Fruit fly (Drosophila melanogaster): Measurements from ENCODE around the gene CG42394.

Gene CG42394

dm6 chr3R:10826796-10827524 is 22.7 kb upstream of the CG42394 start, which contains the start of gene Cad86C (continued):
- TF ChIP-seq vfl (GFP tag; optimal IDR thresholded peaks at IDR 0.05) (no peak), tll (GFP tag; optimal IDR thresholded peaks at IDR 0.05) (no peak), ro (GFP tag; IDR thresholded peaks at IDR 0.05) (no peak), fru (optimal IDR thresholded peaks at IDR 0.05) (no peak), Doc3 (GFP tag; IDR thresholded peaks at IDR 0.05; ENCODE audit: partially characterized antibody) (0 out of 3 replicates have a peak, but pooled peaks have one; percentile 61), caup (GFP tag; optimal IDR thresholded peaks at IDR 0.05; ENCODE audit: severe bottlenecking) (no peak), dati (GFP tag; IDR thresholded peaks at IDR 0.05) (no peak), lmd (GFP tag; IDR thresholded peaks at IDR 0.05) (no peak), sima (GFP tag; optimal IDR thresholded peaks at IDR 0.05) (no peak), CG9817 (tag; optimal IDR thresholded peaks at IDR 0.05) (no peak), CG14965 (GFP tag; optimal IDR thresholded peaks at IDR 0.05; ENCODE audit: borderline replicate concordance) (no peak), cwo (GFP tag; optimal IDR thresholded peaks at IDR 0.05) (no peak), ci (GFP tag; IDR thresholded peaks at IDR 0.05) (no peak; the same call in 2 of the 3 replicates), CG8089 (GFP tag; optimal IDR thresholded peaks at IDR 0.05) (no peak), nerfin-2 (GFP tag; IDR thresholded peaks at IDR 0.05; ENCODE audit: partially characterized antibody) (peak; percentile 52; the same call in 1 of the 2 replicates), dpn (GFP tag; optimal IDR thresholded peaks at IDR 0.05) (no peak), exex (tag; optimal IDR thresholded peaks at IDR 0.05) (no peak), Usf (GFP tag; optimal IDR thresholded peaks at IDR 0.05) (no peak), MESR4 (GFP tag; optimal IDR thresholded peaks at IDR 0.05) (no peak), CG11695 (GFP tag; IDR thresholded peaks at IDR 0.05) (peak; percentile 38; the same call in 1 of the 3 replicates), Sox102F (GFP tag; optimal IDR thresholded peaks at IDR 0.05) (no peak), Hr3 (GFP tag; optimal IDR thresholded peaks at IDR 0.05) (no peak), CG18476 (GFP tag; optimal IDR thresholded peaks at IDR 0.05) (no peak), Bteb2 (GFP tag; optimal IDR thresholded peaks at IDR 0.05) (no peak), repo (GFP tag; optimal IDR thresholded peaks at IDR 0.05) (no peak), CG32767 (GFP tag; IDR thresholded peaks at IDR 0.05) (no peak), CG3838 (GFP tag; optimal IDR thresholded peaks at IDR 0.05) (no peak), YL-1 (GFP tag; optimal IDR thresholded peaks at IDR 0.05) (no peak), CG15479 (GFP tag; optimal IDR thresholded peaks at IDR 0.05) (no peak), CG9609 (GFP tag; optimal IDR thresholded peaks at IDR 0.05) (no peak), pzg (GFP tag; optimal IDR thresholded peaks at IDR 0.05) (no peak), ssp (GFP tag; IDR thresholded peaks at IDR 0.05) (no peak), Gsc (GFP tag; IDR thresholded peaks at IDR 0.05) (no peak), Eip74EF (GFP tag; optimal IDR thresholded peaks at IDR 0.05) (no peak), CG12155 (GFP tag; optimal IDR thresholded peaks at IDR 0.05) (no peak), CG17802 (tag; optimal IDR thresholded peaks at IDR 0.05) (no peak), pum (GFP tag; optimal IDR thresholded peaks at IDR 0.05) (no peak), CG1647 (GFP tag; optimal IDR thresholded peaks at IDR 0.05) (no peak), slp2 (GFP tag; optimal IDR thresholded peaks at IDR 0.05) (no peak), CG12236 (GFP tag; optimal IDR thresholded peaks at IDR 0.05) (no peak), Sox100B (GFP tag; optimal IDR thresholded peaks at IDR 0.05) (no peak), inv (GFP tag; IDR thresholded peaks at IDR 0.05; ENCODE audit: partially characterized antibody) (peak; percentile 29; the same call in 1 of the 2 replicates), sob (GFP tag; IDR thresholded peaks at IDR 0.05) (peak; percentile 25; the same call in 1 of the 2 replicates), jigr1 (GFP tag; IDR thresholded peaks at IDR 0.05) (no peak), CG12219 (GFP tag; optimal IDR thresholded peaks at IDR 0.05) (no peak), her (GFP tag; optimal IDR thresholded peaks at IDR 0.05) (no peak), CG31224 (GFP tag; IDR thresholded peaks at IDR 0.05) (no peak), Oaz (GFP tag; IDR thresholded peaks at IDR 0.05) (no peak), maf-S (GFP tag; optimal IDR thresholded peaks at IDR 0.05) (no peak), CG6854 (GFP tag; optimal IDR thresholded peaks at IDR 0.05) (peak; percentile 5)

Data from whole organism, embryonic.